Worm (Caenorhabditis elegans) whole organism, late embryonic: ENCODE measurements around the gene clec-189.

ENCODE experiments used
- K09A11.1 ChIP-seq: sonication (generic microtip); optimal IDR thresholded peaks from 2 replicates; lab custom pipeline; 2017; ENCODE audit warnings: antibody characterized with exemption, mild to moderate bottlenecking, missing genetic modification characterization, missing compliant biosample characterization; ENCODE audit not compliant: insufficient read depth
- T23F11.4 ChIP-seq: fragments of 200-800 bp; sonication (Bioruptor generic); optimal IDR thresholded peaks from 2 replicates; lab custom pipeline; 2018; ENCODE audit warnings: mild to moderate bottlenecking, missing genetic modification characterization, missing compliant biosample characterization
- ahr-1 ChIP-seq: sonication (generic microtip); optimal IDR thresholded peaks from 2 replicates; lab custom pipeline; 2016; ENCODE audit warnings: missing genetic modification characterization, missing compliant biosample characterization
- ama-1 ChIP-seq: fragments of 150-350 bp; optimal IDR thresholded peaks from 2 replicates; lab custom pipeline; 2014
- ceh-19 ChIP-seq: fragments of 200-800 bp; sonication (Bioruptor generic); optimal IDR thresholded peaks from 2 replicates; lab custom pipeline; 2018; ENCODE audit warnings: mild to moderate bottlenecking, missing genetic modification characterization, missing compliant biosample characterization
- ceh-2 ChIP-seq: sonication (generic microtip); optimal IDR thresholded peaks from 2 replicates; lab custom pipeline; 2016; ENCODE audit warnings: missing genotype, missing genetic modification characterization, missing compliant biosample characterization
- ceh-31 ChIP-seq: sonication (generic microtip); optimal IDR thresholded peaks from 2 replicates; lab custom pipeline; 2016; ENCODE audit warnings: missing genetic modification characterization, missing compliant biosample characterization
- ceh-45 ChIP-seq: fragments of 200-800 bp; sonication (Bioruptor generic); IDR thresholded peaks from 2 replicates; pipeline ENCODE4 v1.3.6; 2022; ENCODE audit warnings: missing genetic modification reagents, missing genetic modification characterization, missing compliant biosample characterization
- elt-4 ChIP-seq: sonication (generic microtip); optimal IDR thresholded peaks from 2 replicates; lab custom pipeline; 2016; ENCODE audit warnings: missing genetic modification characterization, missing compliant biosample characterization
- eyg-1 ChIP-seq: sonication (generic microtip); optimal IDR thresholded peaks from 2 replicates; lab custom pipeline; 2016; ENCODE audit warnings: missing genotype, missing genetic modification characterization, missing compliant biosample characterization
- fax-1 ChIP-seq: sonication (generic microtip); optimal IDR thresholded peaks from 2 replicates; lab custom pipeline; 2016; ENCODE audit warnings: missing genotype, missing genetic modification characterization, missing compliant biosample characterization
- fkh-10 ChIP-seq: fragments of 150-350 bp; optimal IDR thresholded peaks from 2 replicates; lab custom pipeline; 2014; ENCODE audit warnings: missing biosample characterization, missing genetic modification reagents, missing genetic modification characterization
- gmeb-2 ChIP-seq: sonication (generic microtip); optimal IDR thresholded peaks from 2 replicates; lab custom pipeline; 2016; ENCODE audit warnings: missing genetic modification characterization, inconsistent platforms, missing compliant biosample characterization
- hlh-13 ChIP-seq: fragments of 200-800 bp; sonication (Bioruptor generic); optimal IDR thresholded peaks from 2 replicates; lab custom pipeline; 2018; ENCODE audit warnings: mild to moderate bottlenecking, missing genetic modification characterization, missing compliant biosample characterization
- hlh-30 ChIP-seq: sonication (generic microtip); optimal IDR thresholded peaks from 2 replicates; lab custom pipeline; 2017; ENCODE audit warnings: antibody characterized with exemption, missing genetic modification characterization, missing compliant biosample characterization; ENCODE audit not compliant: insufficient read depth
- hlh-8 ChIP-seq: sonication (generic microtip); optimal IDR thresholded peaks from 2 replicates; lab custom pipeline; 2016; ENCODE audit warnings: missing genotype, missing genetic modification characterization, missing compliant biosample characterization
- lim-6 ChIP-seq: sonication (generic microtip); optimal IDR thresholded peaks from 2 replicates; lab custom pipeline; 2016; ENCODE audit warnings: missing genetic modification characterization, missing compliant biosample characterization
- lin-11 ChIP-seq: fragments of 200-800 bp; sonication (Bioruptor generic); optimal IDR thresholded peaks from 2 replicates; lab custom pipeline; 2018; ENCODE audit warnings: mild to moderate bottlenecking, missing genetic modification characterization, missing compliant biosample characterization
- madf-2 ChIP-seq: sonication (generic microtip); optimal IDR thresholded peaks from 2 replicates; lab custom pipeline; 2017; ENCODE audit warnings: missing genetic modification characterization, missing compliant biosample characterization
- nfya-1 ChIP-seq: sonication (generic microtip); optimal IDR thresholded peaks from 2 replicates; lab custom pipeline; 2017; ENCODE audit warnings: missing genetic modification characterization, mild to moderate bottlenecking, missing compliant biosample characterization, antibody characterized with exemption, moderate library complexity
- nhr-11 ChIP-seq: fragments of 150-350 bp; optimal IDR thresholded peaks from 2 replicates; lab custom pipeline; 2014; ENCODE audit warnings: missing biosample characterization, missing genetic modification characterization
- pat-9 ChIP-seq: fragments of 200-800 bp; sonication (Bioruptor generic); optimal IDR thresholded peaks from 2 replicates; lab custom pipeline; 2018; ENCODE audit warnings: mild to moderate bottlenecking, missing genetic modification characterization, moderate library complexity, missing compliant biosample characterization
- pax-1 ChIP-seq: fragments of 150-350 bp; optimal IDR thresholded peaks from 2 replicates; lab custom pipeline; 2014; ENCODE audit warnings: missing biosample characterization, missing genetic modification characterization
- pqm-1 ChIP-seq: sonication (generic microtip); optimal IDR thresholded peaks from 2 replicates; lab custom pipeline; 2016; ENCODE audit warnings: missing genetic modification characterization, missing compliant biosample characterization
- pros-1 ChIP-seq: fragments of 150-350 bp; optimal IDR thresholded peaks from 2 replicates; lab custom pipeline; 2014; ENCODE audit warnings: missing biosample characterization, missing genetic modification reagents, missing genetic modification characterization
- sdc-2 ChIP-seq: sonication (generic microtip); optimal IDR thresholded peaks from 2 replicates; lab custom pipeline; 2016; ENCODE audit warnings: missing genotype, missing genetic modification characterization, missing compliant biosample characterization
- sox-4 ChIP-seq: sonication (generic microtip); optimal IDR thresholded peaks from 2 replicates; lab custom pipeline; 2017; ENCODE audit warnings: mild to moderate bottlenecking, missing genetic modification characterization, inconsistent platforms, missing compliant biosample characterization
- ttx-3 ChIP-seq: sonication (generic microtip); optimal IDR thresholded peaks from 2 replicates; lab custom pipeline; 2016; ENCODE audit warnings: missing genetic modification reagents, missing genetic modification characterization, missing compliant biosample characterization
- unc-3 ChIP-seq, 2 experiments: fragments of 200-800 bp in 1 of 2; sonication (Bioruptor generic) in 1 of 2; sonication (generic microtip) in 1 of 2; conservative IDR thresholded peaks in 1 of 2; optimal IDR thresholded peaks in 1 of 2; 2 replicates each; pipeline versions ENCODE4 v1.3.6 to Lab custom; 2016 to 2022; ENCODE audit warnings: missing compliant biosample characterization in 2 of 2, missing genetic modification characterization in 2 of 2, missing genetic modification reagents in 1 of 2
- unc-55 ChIP-seq: sonication (generic microtip); optimal IDR thresholded peaks from 2 replicates; lab custom pipeline; 2017; ENCODE audit warnings: missing biosample characterization, missing genetic modification reagents, missing genetic modification characterization
- zip-5 ChIP-seq: sonication (generic microtip); optimal IDR thresholded peaks from 2 replicates; lab custom pipeline; 2016; ENCODE audit warnings: missing genetic modification characterization, missing compliant biosample characterization

clec-189 gene

ce11 chrIV:15103224-15103679 is 17.4 kb upstream of the clec-189 start, which contains the start of gene srt-44:
Gene srt-44, plus strand, starts transcription at chrIV:15103629.
- TF ChIP-seq madf-2 (tag; lab: Kevin White, UChicago): no peak
- TF ChIP-seq nhr-11 (tag; lab: Kevin White, UChicago): no peak
- TF ChIP-seq sox-4 (tag; lab: Kevin White, UChicago): no peak
- no peak for TF ChIP-seq sdc-2 (tag; lab: Kevin White, UChicago)
- TF ChIP-seq eyg-1 (tag; lab: Kevin White, UChicago): no peak
- no peak for TF ChIP-seq T23F11.4
- no peak for TF ChIP-seq ceh-31 (tag; lab: Kevin White, UChicago)
- no peak for TF ChIP-seq hlh-30 (tag; lab: Kevin White, UChicago)

- TF ChIP-seq ttx-3 (tag; lab: Kevin White, UChicago) (no peak), nfya-1 (peak; percentile 10), ceh-31 (tag; lab: Kevin White, UChicago) (peak; percentile 40)
- TF ChIP-seq, all 69 proteins: peak for 2
Observed at ce11 chrIV:15107218-15107617, 13.4 kb upstream of the clec-189 start.

ce11 chrIV:15108475-15108874 is 12.2 kb upstream of the clec-189 start, which contains the start of gene M199.2:
Gene M199.2, plus strand, starts transcription at chrIV:15108775.
- TF ChIP-seq pqm-1 (tag; lab: Kevin White, UChicago) (no peak), pros-1 (no peak), elt-4 (tag; lab: Kevin White, UChicago) (no peak)

ce11 chrIV:15113117-15113516 is 7.5 kb upstream of the clec-189 start, which contains the start of gene M199.134:
Gene M199.134, minus strand, starts transcription at chrIV:15113217.
- TF ChIP-seq lim-6 (tag; lab: Kevin White, UChicago) (no peak), fax-1 (tag; lab: Kevin White, UChicago) (no peak), lin-11 (tag; lab: Kevin White, UChicago) (no peak), eyg-1 (tag; lab: Kevin White, UChicago) (no peak), pat-9 (tag; lab: Kevin White, UChicago) (no peak), hlh-8 (tag; lab: Kevin White, UChicago) (no peak), hlh-13 (GFP tag; lab: Kevin White, UChicago) (no peak), sox-4 (tag; lab: Kevin White, UChicago) (no peak), nfya-1 (no peak), unc-55 (GFP tag; lab: Kevin White, UChicago) (no peak), ceh-2 (tag; lab: Kevin White, UChicago) (no peak), ceh-45 (GFP tag; lab: Robert Waterston, UW) (no peak), ceh-19 (GFP tag; lab: Kevin White, UChicago) (no peak), pax-1 (no peak), pros-1 (no peak), fkh-10 (no peak), ama-1 (no peak), unc-3 (GFP tag; conservative IDR thresholded peaks at IDR 0.05; lab: Robert Waterston, UW) (no peak), unc-3 (tag; optimal IDR thresholded peaks at IDR 0.05; lab: Kevin White, UChicago) (no peak)
- TF ChIP-seq, all 69 proteins: peak for 0

ce11 chrIV:15114324-15114723 is 6.3 kb upstream of the clec-189 start, which contains the start of gene M199.135:
Gene M199.135, plus strand, starts transcription at chrIV:15114624.
- TF ChIP-seq zip-5 (no peak), gmeb-2 (tag; lab: Kevin White, UChicago) (no peak), lin-11 (tag; lab: Kevin White, UChicago) (no peak), ahr-1 (tag; lab: Kevin White, UChicago) (no peak), hlh-8 (tag; lab: Kevin White, UChicago) (no peak), ama-1 (no peak), ceh-2 (tag; lab: Kevin White, UChicago) (no peak), K09A11.1 (tag; lab: Kevin White, UChicago) (no peak), madf-2 (tag; lab: Kevin White, UChicago) (no peak)
